Fruit fly (Drosophila melanogaster) whole organism, prepupa: ENCODE results near the gene AdipoR.
A peak's percentile ranks its signal among the peaks of the same experiment; 100 is the strongest.

ENCODE experiments used
- Blimp-1 ChIP-seq: fragments of 200-800 bp; sonication (Bioruptor generic); optimal IDR thresholded peaks from 3 replicates; lab custom pipeline; 2017; ENCODE audit warnings: missing biosample characterization, missing genetic modification characterization, mild to moderate bottlenecking, moderate library complexity, missing genetic modification reagents
- CG10631 ChIP-seq: fragments of 200-800 bp; sonication (Bioruptor generic); optimal IDR thresholded peaks from 2 replicates; lab custom pipeline; 2016; ENCODE audit warnings: missing biosample characterization, missing genetic modification characterization
- CG11902 ChIP-seq: fragments of 200-800 bp; sonication (Bioruptor generic); optimal IDR thresholded peaks from 3 replicates; lab custom pipeline; 2016; ENCODE audit warnings: missing biosample characterization, missing genetic modification characterization
- CG1621 ChIP-seq: fragments of 200-800 bp; sonication (Bioruptor generic); optimal IDR thresholded peaks from 3 replicates; lab custom pipeline; 2018; ENCODE audit warnings: missing biosample characterization, mild to moderate bottlenecking, missing genetic modification characterization
- CG16779 ChIP-seq: fragments of 200-800 bp; sonication (Bioruptor generic); optimal IDR thresholded peaks from 3 replicates; lab custom pipeline; 2017; ENCODE audit warnings: missing biosample characterization, mild to moderate bottlenecking, missing genetic modification characterization
- CG3032 ChIP-seq: fragments of 200-800 bp; optimal IDR thresholded peaks from 2 replicates; lab custom pipeline; 2019; ENCODE audit warnings: missing biosample characterization, mild to moderate bottlenecking, missing genetic modification characterization, moderate library complexity
- CG32006 ChIP-seq: fragments of 200-800 bp; sonication (Bioruptor generic); optimal IDR thresholded peaks from 3 replicates; lab custom pipeline; 2017; ENCODE audit warnings: missing biosample characterization, mild to moderate bottlenecking, missing genetic modification characterization
- CG34406 ChIP-seq: fragments of 200-800 bp; sonication (Bioruptor generic); optimal IDR thresholded peaks from 3 replicates; lab custom pipeline; 2016; ENCODE audit warnings: missing biosample characterization, missing genetic modification characterization
- CG3919 ChIP-seq: fragments of 200-800 bp; sonication (Bioruptor generic); optimal IDR thresholded peaks from 3 replicates; lab custom pipeline; 2016; ENCODE audit warnings: missing biosample characterization, missing genetic modification characterization
- CG6163 ChIP-seq: fragments of 200-800 bp; sonication (Bioruptor generic); IDR thresholded peaks from 3 replicates; pipeline ENCODE4 v1.3.6; 2022; ENCODE audit warnings: missing biosample characterization, missing genetic modification characterization
- CG6276 ChIP-seq: fragments of 200-800 bp; sonication (Bioruptor generic); optimal IDR thresholded peaks from 2 replicates; lab custom pipeline; 2017; ENCODE audit warnings: missing biosample characterization, mild to moderate bottlenecking, missing genetic modification characterization
- CG6854 ChIP-seq: fragments of 200-800 bp; sonication (Bioruptor generic); optimal IDR thresholded peaks from 2 replicates; lab custom pipeline; 2017; ENCODE audit warnings: missing biosample characterization, mild to moderate bottlenecking, missing genetic modification characterization
- CG8319 ChIP-seq: fragments of 200-800 bp; sonication (Bioruptor generic); optimal IDR thresholded peaks from 3 replicates; lab custom pipeline; 2016; ENCODE audit warnings: missing biosample characterization, missing genetic modification characterization
- Eip78C ChIP-seq: fragments of 200-800 bp; sonication (Bioruptor generic); peaks from one replicate; lab custom pipeline; 2016; ENCODE audit warnings: missing biosample characterization, missing genetic modification characterization
- Gug ChIP-seq: fragments of 200-800 bp; sonication (Bioruptor generic); IDR thresholded peaks from 2 replicates; pipeline ENCODE4 v1.3.6; 2022; ENCODE audit warnings: missing biosample characterization, missing genetic modification characterization
- Hr38 ChIP-seq: sonication (Bioruptor generic); optimal IDR thresholded peaks from 2 replicates; lab custom pipeline; 2016; ENCODE audit warnings: missing biosample characterization, missing genetic modification characterization
- acj6 ChIP-seq: fragments of 200-800 bp; sonication (Bioruptor generic); optimal IDR thresholded peaks from 3 replicates; lab custom pipeline; 2016; ENCODE audit warnings: missing biosample characterization, missing genetic modification characterization
- dac ChIP-seq: fragments of 200-800 bp; sonication (Bioruptor generic); optimal IDR thresholded peaks from 2 replicates; lab custom pipeline; 2017; ENCODE audit warnings: missing biosample characterization, mild to moderate bottlenecking, missing genetic modification characterization
- fd59A ChIP-seq: fragments of 200-800 bp; sonication (Bioruptor generic); optimal IDR thresholded peaks from 2 replicates; lab custom pipeline; 2017; ENCODE audit warnings: missing biosample characterization, mild to moderate bottlenecking, missing genetic modification characterization, missing genetic modification reagents
- lz ChIP-seq: fragments of 200-800 bp; sonication (Bioruptor generic); optimal IDR thresholded peaks from 3 replicates; lab custom pipeline; 2016; ENCODE audit warnings: missing biosample characterization, missing genetic modification characterization

Gene AdipoR

dm6 chr3R:22494523-22495309 is 52.9 kb downstream of the AdipoR start (continued):
- TF ChIP-seq CG6854 (no peak), fd59A (GFP tag; lab: Kevin White, UChicago) (no peak), CG32006 (no peak), Hr38 (GFP tag; lab: Kevin White, UChicago) (no peak), dac (GFP tag; lab: Kevin White, UChicago) (no peak), lz (GFP tag; lab: Kevin White, UChicago) (no peak), CG34406 (GFP tag; lab: Kevin White, UChicago) (no peak), CG6163 (GFP tag; lab: Robert Waterston, UW) (no peak), CG3919 (no peak), CG10631 (GFP tag; lab: Kevin White, UChicago) (peak; percentile 2), acj6 (GFP tag; lab: Kevin White, UChicago) (no peak), Eip78C (peak; percentile 68), Blimp-1 (GFP tag; lab: Kevin White, UChicago) (no peak), CG6276 (GFP tag; lab: Kevin White, UChicago) (peak; percentile 74), CG8319 (GFP tag; lab: Kevin White, UChicago) (peak; percentile 55), CG1621 (tag; lab: Kevin White, UChicago) (no peak), CG3032 (tag; lab: Kevin White, UChicago) (no peak), Gug (GFP tag; lab: Robert Waterston, UW) (no peak), CG16779 (tag; lab: Kevin White, UChicago) (peak; percentile 24), CG11902 (GFP tag; lab: Kevin White, UChicago) (no peak)
- TF ChIP-seq, all 60 proteins: peak for 13
